Worm (Caenorhabditis elegans): ENCODE results near the gene T24C2.3.

ce11 chrX:14527559-14527958 is 15.8 kb upstream of the T24C2.3 start, which contains the start of gene nspc-18:
- TF ChIP-seq nhr-120 (GFP tag; IDR thresholded peaks at IDR 0.05) = no peak
- TF ChIP-seq snpc-4 (GFP tag; optimal IDR thresholded peaks at IDR 0.05) = no peak
- TF ChIP-seq snpc-4 (tag; optimal IDR thresholded peaks at IDR 0.05) = no peak
- TF ChIP-seq K12H6.12 (tag; optimal IDR thresholded peaks at IDR 0.05) = no peak
- TF ChIP-seq Y79H2A.3 (GFP tag; conservative IDR thresholded peaks at IDR 0.05) = no peak
- no peak for TF ChIP-seq Y95B8A.8 (GFP tag; IDR thresholded peaks at IDR 0.05)
- no peak for TF ChIP-seq snpc-1.1 (tag; optimal IDR thresholded peaks at IDR 0.05; ENCODE audit: insufficient read depth)
- TF ChIP-seq rcor-1 (GFP tag; IDR thresholded peaks at IDR 0.05) = no peak
- TF ChIP-seq pha-4 (tag; optimal IDR thresholded peaks at IDR 0.05) = no peak
- no peak for TF ChIP-seq cebp-1 (GFP tag; IDR thresholded peaks at IDR 0.05)
- TF ChIP-seq cebp-1 (tag; optimal IDR thresholded peaks at IDR 0.05) = no peak
- TF ChIP-seq snpc-3.4 (tag; optimal IDR thresholded peaks at IDR 0.05) = no peak

All from whole organism, young adult.